Fruit fly (Drosophila melanogaster) whole organism, pupa: ENCODE data around the gene CG46280.

Experiments used
- CG10348 ChIP-seq: fragments of 200-800 bp; sonication (Bioruptor generic); IDR thresholded peaks from 2 replicates; pipeline ENCODE4 v1.3.6; 2022; ENCODE audit warnings: missing biosample characterization, missing genetic modification characterization
- CG12605 ChIP-seq: fragments of 200-800 bp; sonication (Bioruptor generic); IDR thresholded peaks from 2 replicates; pipeline ENCODE4 v1.3.6; 2022; ENCODE audit warnings: missing biosample characterization, missing genetic modification characterization
- CG13204 ChIP-seq: fragments of 200-800 bp; sonication (Bioruptor generic); optimal IDR thresholded peaks from 2 replicates; lab custom pipeline; 2018; ENCODE audit warnings: missing biosample characterization, mild to moderate bottlenecking, missing genetic modification characterization, moderate library complexity
- CG14655 ChIP-seq: fragments of 200-800 bp; sonication (Bioruptor generic); optimal IDR thresholded peaks from 3 replicates; lab custom pipeline; 2017; ENCODE audit warnings: mild to moderate bottlenecking, missing biosample characterization, missing genetic modification reagents, missing genetic modification characterization
- CG15710 ChIP-seq: fragments of 200-800 bp; sonication (Bioruptor generic); optimal IDR thresholded peaks from 2 replicates; lab custom pipeline; 2018; ENCODE audit warnings: missing biosample characterization, mild to moderate bottlenecking, missing genetic modification characterization, moderate library complexity
- CG17806 ChIP-seq: fragments of 200-800 bp; sonication (Bioruptor generic); optimal IDR thresholded peaks from 2 replicates; lab custom pipeline; 2018; ENCODE audit warnings: missing biosample characterization, mild to moderate bottlenecking, missing genetic modification characterization, moderate library complexity
- CG32121 ChIP-seq: fragments of 200-800 bp; sonication (Bioruptor generic); IDR thresholded peaks from 2 replicates; pipeline ENCODE4 v1.3.6; 2022; ENCODE audit warnings: missing biosample characterization, missing genetic modification characterization
- CG34367 ChIP-seq: fragments of 200-800 bp; sonication (Bioruptor generic); optimal IDR thresholded peaks from 2 replicates; lab custom pipeline; 2018; ENCODE audit warnings: missing biosample characterization, mild to moderate bottlenecking, missing genetic modification characterization
- CG4496 ChIP-seq: fragments of 200-800 bp; sonication (Bioruptor generic); IDR thresholded peaks from 3 replicates; pipeline ENCODE4 v1.3.6; 2022; ENCODE audit warnings: missing biosample characterization, missing genetic modification characterization
- CG8159 ChIP-seq: fragments of 200-800 bp; sonication (Bioruptor generic); optimal IDR thresholded peaks from 3 replicates; lab custom pipeline; 2018; ENCODE audit warnings: missing biosample characterization, mild to moderate bottlenecking, missing genetic modification characterization, moderate library complexity
- CG8301 ChIP-seq: fragments of 200-800 bp; sonication (Bioruptor generic); optimal IDR thresholded peaks from 2 replicates; lab custom pipeline; 2018; ENCODE audit warnings: missing biosample characterization, mild to moderate bottlenecking, missing genetic modification characterization
- CG9948 ChIP-seq: fragments of 200-800 bp; sonication (Bioruptor generic); optimal IDR thresholded peaks from 2 replicates; lab custom pipeline; 2018; ENCODE audit warnings: missing biosample characterization, mild to moderate bottlenecking, missing genetic modification characterization, moderate library complexity
- D1 ChIP-seq: fragments of 200-800 bp; sonication (Bioruptor generic); optimal IDR thresholded peaks from 2 replicates; lab custom pipeline; 2018; ENCODE audit warnings: missing biosample characterization, mild to moderate bottlenecking, missing genetic modification characterization, moderate library complexity
- EcR ChIP-seq: fragments of 200-800 bp; sonication (Bioruptor generic); optimal IDR thresholded peaks from 3 replicates; lab custom pipeline; 2019; ENCODE audit warnings: missing biosample characterization, missing genetic modification characterization, mild to moderate bottlenecking, moderate library complexity, missing genetic modification reagents
- Ets98B ChIP-seq: fragments of 200-800 bp; sonication (Bioruptor generic); IDR thresholded peaks from 2 replicates; pipeline ENCODE4 v1.3.6; 2022; ENCODE audit warnings: missing biosample characterization, missing genetic modification characterization
- Pif1A ChIP-seq: fragments of 200-800 bp; sonication (Bioruptor generic); optimal IDR thresholded peaks from 3 replicates; lab custom pipeline; 2016; ENCODE audit warnings: missing biosample characterization, missing genetic modification characterization
- Snoo ChIP-seq: fragments of 200-800 bp; sonication (Bioruptor generic); optimal IDR thresholded peaks from 3 replicates; lab custom pipeline; 2017; ENCODE audit warnings: missing biosample characterization, mild to moderate bottlenecking, missing genetic modification characterization, inconsistent platforms
- fd96Ca ChIP-seq: fragments of 200-800 bp; sonication (Bioruptor generic); IDR thresholded peaks from 3 replicates; pipeline ENCODE4 v1.3.6; 2022; ENCODE audit warnings: missing biosample characterization, missing genetic modification characterization
- gl ChIP-seq: fragments of 200-800 bp; sonication (Bioruptor generic); optimal IDR thresholded peaks from 2 replicates; lab custom pipeline; 2018; ENCODE audit warnings: missing biosample characterization, mild to moderate bottlenecking, missing genetic modification characterization
- rn ChIP-seq: fragments of 200-800 bp; sonication (Bioruptor generic); IDR thresholded peaks from 2 replicates; pipeline ENCODE4 v1.3.6; 2022; ENCODE audit warnings: missing biosample characterization, missing genetic modification characterization

Gene CG46280

DNA sequence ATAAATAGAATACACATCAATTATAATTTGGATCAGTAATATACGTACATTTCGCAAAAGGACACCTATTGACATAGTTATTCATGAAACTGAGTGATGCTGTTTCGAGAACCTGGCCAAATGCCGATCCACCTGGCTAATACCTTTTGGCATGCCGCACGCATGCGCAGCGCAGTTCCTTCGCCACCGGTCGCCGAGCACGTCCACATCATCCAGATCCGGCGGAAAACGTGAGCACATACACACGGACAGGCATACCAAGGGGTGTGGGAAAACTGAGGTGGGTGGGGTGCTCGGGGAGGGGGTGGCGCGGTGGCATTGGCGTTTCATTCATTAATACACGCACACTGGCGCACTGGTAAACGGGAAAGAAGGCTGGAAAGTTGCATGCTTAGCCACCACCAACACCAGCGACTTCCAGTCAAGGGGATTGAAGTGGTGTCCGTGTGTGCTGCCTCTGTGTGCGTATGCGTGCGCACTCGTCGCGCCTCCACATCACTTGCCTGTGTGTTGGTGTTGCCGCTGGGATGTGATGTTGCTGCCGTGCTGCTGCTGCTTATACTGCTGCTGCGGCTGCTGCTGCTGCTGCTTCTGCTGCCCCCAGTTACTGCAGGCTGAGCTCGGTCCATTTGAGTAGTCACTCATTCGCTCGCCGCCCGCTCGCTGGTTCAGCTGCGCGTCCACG is 26.8 kb upstream of the CG46280 start, which contains the start of gene sim:
sim (plus strand) TSS at position 635 of the 685 bp plus-strand sequence.
- peak; percentile 47 for TF ChIP-seq CG13204 (GFP tag; lab: Kevin White, UChicago)
- TF ChIP-seq Snoo (tag; lab: Kevin White, UChicago): no peak
- TF ChIP-seq fd96Ca (GFP tag; lab: Robert Waterston, UW): 0 out of 3 replicates have a peak, but pooled peaks have one; percentile 35

dm6 chr3R:13056553-13056952 is 26.1 kb upstream of the CG46280 start:
- TF ChIP-seq Pif1A: no peak
- no peak for TF ChIP-seq gl (tag; lab: Kevin White, UChicago)
- TF ChIP-seq CG34367 (tag; lab: Kevin White, UChicago): no peak
- no peak for TF ChIP-seq EcR (GFP tag; lab: Kevin White, UChicago)
- TF ChIP-seq CG13204 (GFP tag; lab: Kevin White, UChicago): no peak
- no peak for TF ChIP-seq Snoo (tag; lab: Kevin White, UChicago)
- no peak for TF ChIP-seq CG4496 (GFP tag; lab: Robert Waterston, UW)
- TF ChIP-seq CG15710 (tag; lab: Kevin White, UChicago): no peak
- TF ChIP-seq CG14655 (GFP tag; lab: Kevin White, UChicago): no peak
- TF ChIP-seq CG9948 (tag; lab: Kevin White, UChicago): no peak
- TF ChIP-seq rn: no peak
- no peak for TF ChIP-seq CG8159 (tag; lab: Kevin White, UChicago)
- TF ChIP-seq D1 (tag; lab: Kevin White, UChicago): no peak
- TF ChIP-seq CG8301 (tag; lab: Kevin White, UChicago): no peak
- no peak for TF ChIP-seq CG17806 (tag; lab: Kevin White, UChicago)
- TF ChIP-seq CG10348 (GFP tag; lab: Robert Waterston, UW): no peak

dm6 chr3R:13051942-13052693 is 21.7 kb upstream of the CG46280 start, which contains the start of gene pic:
Gene pic (plus strand): TSS chr3R:13052245.
- no peak for TF ChIP-seq EcR (GFP tag; lab: Kevin White, UChicago)
- TF ChIP-seq CG4496 (GFP tag; lab: Robert Waterston, UW): no peak
- no peak for TF ChIP-seq CG14655 (GFP tag; lab: Kevin White, UChicago)
- TF ChIP-seq Snoo (tag; lab: Kevin White, UChicago): no peak
- TF ChIP-seq CG9948 (tag; lab: Kevin White, UChicago): no peak
- no peak for TF ChIP-seq D1 (tag; lab: Kevin White, UChicago)
- no peak for TF ChIP-seq CG34367 (tag; lab: Kevin White, UChicago)
- TF ChIP-seq CG13204 (GFP tag; lab: Kevin White, UChicago): no peak
- TF ChIP-seq CG8159 (tag; lab: Kevin White, UChicago): no peak
- TF ChIP-seq CG10348 (GFP tag; lab: Robert Waterston, UW): no peak
- TF ChIP-seq gl (tag; lab: Kevin White, UChicago): no peak
- TF ChIP-seq CG17806 (tag; lab: Kevin White, UChicago): no peak
- TF ChIP-seq, all 21 proteins: peak for 0

- TF ChIP-seq Ets98B (GFP tag; lab: Robert Waterston, UW) (peak; percentile 43; the same call in 1 of the 2 replicates), fd96Ca (GFP tag; lab: Robert Waterston, UW) (peak; percentile 28; the same call in 1 of the 3 replicates), D1 (tag; lab: Kevin White, UChicago) (no peak), CG12605 (GFP tag; lab: Robert Waterston, UW) (peak; percentile 53), Snoo (tag; lab: Kevin White, UChicago) (peak; percentile 34), gl (tag; lab: Kevin White, UChicago) (peak; percentile 41), CG34367 (tag; lab: Kevin White, UChicago) (no peak), CG4496 (GFP tag; lab: Robert Waterston, UW) (peak; percentile 59; the same call in 1 of the 3 replicates), Pif1A (no peak), CG14655 (GFP tag; lab: Kevin White, UChicago) (no peak), CG8159 (tag; lab: Kevin White, UChicago) (peak; percentile 1), CG15710 (tag; lab: Kevin White, UChicago) (peak; percentile 6), EcR (GFP tag; lab: Kevin White, UChicago) (peak; percentile 67)
Observed at dm6 chr3R:13051298-13051723, 20.9 kb upstream of the CG46280 start, which contains the start of gene CG7966. Gene CG7966 (minus strand): TSS chr3R:13051453.

dm6 chr3R:13047431-13047830 is 17.0 kb upstream of the CG46280 start, which contains the start of gene CG31157:
Gene CG31157 (plus strand): TSS chr3R:13047731.
- no peak for TF ChIP-seq fd96Ca (GFP tag; lab: Robert Waterston, UW)
- TF ChIP-seq EcR (GFP tag; lab: Kevin White, UChicago): no peak
- no peak for TF ChIP-seq CG32121 (GFP tag; lab: Robert Waterston, UW)
- no peak for TF ChIP-seq CG8159 (tag; lab: Kevin White, UChicago)

DNA sequence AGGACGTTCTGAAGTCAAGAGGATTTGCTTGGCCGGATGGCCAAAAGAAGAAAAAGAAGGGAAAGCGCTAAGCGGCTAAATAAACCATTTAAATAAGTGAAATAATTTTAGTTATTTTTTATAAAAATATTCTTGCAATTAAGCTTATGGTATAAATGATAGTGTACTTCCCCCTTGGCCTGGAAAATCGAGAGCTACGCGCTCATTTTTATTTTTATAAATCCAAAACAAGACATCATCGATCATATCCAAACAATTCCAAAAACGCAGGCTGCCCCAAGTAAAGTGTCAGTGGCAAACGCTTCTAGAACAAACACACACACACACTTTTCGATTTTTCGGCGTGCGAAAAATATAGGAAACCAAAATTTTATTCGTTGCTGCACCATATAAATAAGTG is 14.0 kb upstream of the CG46280 start, which contains the start of gene Hsc70-2:
Hsc70-2 (plus strand) TSS at position 301 of the 400 bp plus-strand sequence.
- TF ChIP-seq CG10348 (GFP tag; lab: Robert Waterston, UW): no peak
- no peak for TF ChIP-seq fd96Ca (GFP tag; lab: Robert Waterston, UW)
- no peak for TF ChIP-seq CG13204 (GFP tag; lab: Kevin White, UChicago)
- no peak for TF ChIP-seq gl (tag; lab: Kevin White, UChicago)
- TF ChIP-seq CG14655 (GFP tag; lab: Kevin White, UChicago): no peak
- no peak for TF ChIP-seq CG12605 (GFP tag; lab: Robert Waterston, UW)
- TF ChIP-seq CG17806 (tag; lab: Kevin White, UChicago): no peak
